Fruit fly (Drosophila melanogaster) whole organism, wandering third instar larva: Measurements from ENCODE around the gene moi.

Experiments used
- Abd-B ChIP-seq: fragments of >200 bp; optimal IDR thresholded peaks from 2 replicates; lab custom pipeline; 2017; ENCODE audit warnings: missing biosample characterization, missing genetic modification characterization
- CG32264 ChIP-seq: fragments of 200-800 bp; sonication (Bioruptor generic); optimal IDR thresholded peaks from 2 replicates; lab custom pipeline; 2016; ENCODE audit warnings: missing biosample characterization, missing genetic modification characterization
- CrebA ChIP-seq: fragments of 200-800 bp; sonication (Bioruptor generic); optimal IDR thresholded peaks from 2 replicates; lab custom pipeline; 2016; ENCODE audit warnings: missing biosample characterization, mild to moderate bottlenecking, missing genetic modification characterization, borderline replicate concordance
- Dif ChIP-seq: fragments of 200-275, 200-300 bp; sonication (Bioruptor generic); optimal IDR thresholded peaks from 2 replicates; lab custom pipeline; 2018; ENCODE audit warnings: missing biosample characterization, missing genetic modification characterization; ENCODE audit not compliant: partially characterized antibody
- GATAd ChIP-seq: sonication (Bioruptor generic); optimal IDR thresholded peaks from 2 replicates; lab custom pipeline; 2016; ENCODE audit warnings: missing biosample characterization, missing genetic modification characterization
- HLH106 ChIP-seq: fragments of 200-800 bp; optimal IDR thresholded peaks from 3 replicates; lab custom pipeline; 2019; ENCODE audit warnings: missing biosample characterization, mild to moderate bottlenecking, missing genetic modification characterization, moderate library complexity
- Hr78 ChIP-seq: fragments of >200 bp; optimal IDR thresholded peaks from 2 replicates; lab custom pipeline; 2017; ENCODE audit warnings: missing biosample characterization, missing genetic modification characterization
- Hr83 ChIP-seq: fragments of 200-300 bp; sonication (Bioruptor generic); optimal IDR thresholded peaks from 2 replicates; lab custom pipeline; 2016; ENCODE audit warnings: missing biosample characterization, mild to moderate bottlenecking, missing genetic modification characterization, moderate library complexity; ENCODE audit not compliant: poor library complexity, severe bottlenecking
- Jra ChIP-seq: sonication (Bioruptor generic); optimal IDR thresholded peaks from 2 replicates; lab custom pipeline; 2016; ENCODE audit warnings: missing biosample characterization, missing genetic modification characterization
- Mio ChIP-seq: sonication (Bioruptor generic); optimal IDR thresholded peaks from 2 replicates; lab custom pipeline; 2016; ENCODE audit warnings: missing biosample characterization, missing genetic modification characterization
- Myc ChIP-seq: fragments of >200 bp; optimal IDR thresholded peaks from 2 replicates; lab custom pipeline; 2017
- OdsH ChIP-seq: fragments of 200-800 bp; sonication (Bioruptor generic); optimal IDR thresholded peaks from 2 replicates; lab custom pipeline; 2016; ENCODE audit warnings: missing biosample characterization, mild to moderate bottlenecking, missing genetic modification characterization
- Rel ChIP-seq, 2 experiments: fragments of 200-800 bp; sonication (Bioruptor generic) in 1 of 2; optimal IDR thresholded peaks; 2 replicates in 1 of 2; 3 replicates in 1 of 2; lab custom pipeline; 2016 to 2019; ENCODE audit warnings: mild to moderate bottlenecking in 2 of 2, missing biosample characterization in 2 of 2, missing genetic modification characterization in 2 of 2, moderate library complexity in 1 of 2
- Sp1 ChIP-seq: fragments of 200-800 bp; sonication (Bioruptor generic); optimal IDR thresholded peaks from 3 replicates; lab custom pipeline; 2019; ENCODE audit warnings: missing biosample characterization, mild to moderate bottlenecking, missing genetic modification characterization, moderate library complexity
- br ChIP-seq: fragments of 200-800 bp; sonication (Bioruptor generic); optimal IDR thresholded peaks from 2 replicates; lab custom pipeline; 2016; ENCODE audit warnings: missing biosample characterization, missing genetic modification characterization
- brk ChIP-seq: fragments of 200-800 bp; sonication (Bioruptor generic); optimal IDR thresholded peaks from 2 replicates; lab custom pipeline; 2016; ENCODE audit warnings: missing biosample characterization, mild to moderate bottlenecking, missing genetic modification characterization
- dl ChIP-seq, 2 experiments: fragments of 175-275, 200-275 bp in 1 of 2; fragments of 200-275 bp in 1 of 2; sonication (Bioruptor generic); optimal IDR thresholded peaks; lab custom pipeline; 2018; ENCODE audit warnings: mild to moderate bottlenecking in 2 of 2, missing biosample characterization in 2 of 2, missing genetic modification characterization in 2 of 2, moderate library complexity in 2 of 2; ENCODE audit not compliant: partially characterized antibody in 2 of 2, insufficient read depth in 1 of 2
- dmrt93B ChIP-seq: fragments of 200-800 bp; sonication (Bioruptor generic); optimal IDR thresholded peaks from 2 replicates; lab custom pipeline; 2018; ENCODE audit warnings: missing biosample characterization, mild to moderate bottlenecking, missing genetic modification characterization
- dsf ChIP-seq: sonication (Bioruptor generic); optimal IDR thresholded peaks from 2 replicates; lab custom pipeline; 2016; ENCODE audit warnings: missing biosample characterization, missing genetic modification characterization, borderline replicate concordance
- ey ChIP-seq: fragments of 200-800 bp; sonication (Bioruptor generic); optimal IDR thresholded peaks from 2 replicates; lab custom pipeline; 2016; ENCODE audit warnings: missing biosample characterization, missing genetic modification characterization
- foxo ChIP-seq, 2 experiments: fragments of 200-800 bp; sonication (Bioruptor generic); optimal IDR thresholded peaks; 2 replicates in 1 of 2; 3 replicates in 1 of 2; lab custom pipeline; 2016 to 2017; ENCODE audit warnings: missing biosample characterization in 2 of 2, missing genetic modification characterization in 2 of 2
- fru ChIP-seq: fragments of 200-800 bp; sonication (Bioruptor generic); optimal IDR thresholded peaks from 3 replicates; lab custom pipeline; 2016; ENCODE audit warnings: missing biosample characterization, mild to moderate bottlenecking, missing genetic modification characterization
- h ChIP-seq: fragments of 200-800 bp; sonication (Bioruptor generic); optimal IDR thresholded peaks from 3 replicates; lab custom pipeline; 2016; ENCODE audit warnings: missing biosample characterization, mild to moderate bottlenecking, missing genetic modification characterization
- lola ChIP-seq: fragments of >200 bp; optimal IDR thresholded peaks from 2 replicates; lab custom pipeline; 2017; ENCODE audit warnings: missing biosample characterization, missing genetic modification characterization
- psq ChIP-seq: fragments of 200-800 bp; sonication (Bioruptor generic); optimal IDR thresholded peaks from 3 replicates; lab custom pipeline; 2017; ENCODE audit warnings: missing biosample characterization, mild to moderate bottlenecking, missing genetic modification characterization, moderate library complexity
- rgr ChIP-seq: fragments of 200-800 bp; sonication (Bioruptor generic); optimal IDR thresholded peaks from 3 replicates; lab custom pipeline; 2016; ENCODE audit warnings: missing biosample characterization, mild to moderate bottlenecking, missing genetic modification characterization
- sage ChIP-seq: fragments of 200-800 bp; sonication (Bioruptor generic); optimal IDR thresholded peaks from 2 replicates; lab custom pipeline; 2016; ENCODE audit warnings: missing biosample characterization, mild to moderate bottlenecking, missing genetic modification characterization
- sv ChIP-seq: fragments of 200-800 bp; sonication (Bioruptor generic); optimal IDR thresholded peaks from 3 replicates; lab custom pipeline; 2016; ENCODE audit warnings: missing biosample characterization, missing genetic modification characterization
- tai ChIP-seq: sonication (Bioruptor generic); optimal IDR thresholded peaks from 2 replicates; lab custom pipeline; 2016; ENCODE audit warnings: missing biosample characterization, missing genetic modification characterization
- usp ChIP-seq: fragments of >200 bp; optimal IDR thresholded peaks from 2 replicates; lab custom pipeline; 2017; ENCODE audit warnings: missing biosample characterization, missing genetic modification characterization
- woc ChIP-seq: sonication (Bioruptor generic); optimal IDR thresholded peaks from 2 replicates; lab custom pipeline; 2016; ENCODE audit warnings: missing biosample characterization, mild to moderate bottlenecking, missing genetic modification characterization

moi gene

dm6 chr3R:18275113-18275782 is 19.9 kb downstream of the moi start:
- TF ChIP-seq Hr78 = no peak
- peak; percentile 19 for TF ChIP-seq HLH106
- no peak for TF ChIP-seq Mio (GFP tag; lab: Kevin White, UChicago)
- no peak for TF ChIP-seq woc (GFP tag; lab: Kevin White, UChicago)
- no peak for TF ChIP-seq fru (GFP tag; lab: Kevin White, UChicago)
- no peak for TF ChIP-seq ey
- no peak for TF ChIP-seq GATAd
- peak; percentile 38 for TF ChIP-seq psq (GFP tag; lab: Kevin White, UChicago)
- TF ChIP-seq sage (GFP tag; lab: Kevin White, UChicago) = peak; percentile 30
- TF ChIP-seq tai (GFP tag; lab: Kevin White, UChicago) = no peak
- TF ChIP-seq dmrt93B (GFP tag; lab: Kevin White, UChicago) = no peak
- peak in 1 of 2 experiments; percentile 42 for TF ChIP-seq foxo (GFP tag; optimal IDR thresholded peaks at IDR 0.05; lab: Kevin White, UChicago)
- TF ChIP-seq Rel (GFP tag; optimal IDR thresholded peaks at IDR 0.05; lab: Kevin White, UChicago) = peak; percentile 35
- peak; percentile 96 for TF ChIP-seq Rel (tag; optimal IDR thresholded peaks at IDR 0.05; lab: Kevin White, UChicago)
- TF ChIP-seq CG32264 (GFP tag; lab: Kevin White, UChicago) = no peak
- peak; percentile 92 for TF ChIP-seq Dif (GFP tag; lab: Kevin White, UChicago)
- TF ChIP-seq dl (GFP tag; optimal IDR thresholded peaks at IDR 0.05; lab: Kevin White, UChicago; ENCODE audit: insufficient read depth in 1 of 2, partially characterized antibody in 2 of 2) = peak; percentile 79 to 92
- no peak for TF ChIP-seq CrebA (GFP tag; lab: Kevin White, UChicago)
- TF ChIP-seq rgr (GFP tag; lab: Kevin White, UChicago) = peak; percentile 10
- TF ChIP-seq, all 38 proteins: peak for 8

- TF ChIP-seq Rel (GFP tag; optimal IDR thresholded peaks at IDR 0.05; lab: Kevin White, UChicago) (no peak), Rel (tag; optimal IDR thresholded peaks at IDR 0.05; lab: Kevin White, UChicago) (no peak), Dif (GFP tag; lab: Kevin White, UChicago) (no peak), dl (GFP tag; optimal IDR thresholded peaks at IDR 0.05; lab: Kevin White, UChicago; ENCODE audit: insufficient read depth in 1 of 2, partially characterized antibody in 2 of 2) (no peak), lola (GFP tag; lab: Kevin White, UChicago) (no peak), Jra (GFP tag; lab: Kevin White, UChicago) (no peak), Myc (lab: Kevin White, UChicago) (no peak), ey (no peak), Hr83 (GFP tag; lab: Kevin White, UChicago) (no peak), sv (GFP tag; lab: Kevin White, UChicago) (no peak)
These were observed 21.4 kb downstream of the moi start for dm6 chr3R:18276688-18277087.

dm6 chr3R:18277406-18277805 is 22.1 kb downstream of the moi start:
- TF ChIP-seq OdsH (GFP tag; lab: Kevin White, UChicago) = no peak
- TF ChIP-seq Abd-B = no peak
- TF ChIP-seq woc (GFP tag; lab: Kevin White, UChicago) = no peak
- no peak for TF ChIP-seq Sp1 (GFP tag; lab: Kevin White, UChicago)
- no peak for TF ChIP-seq lola (GFP tag; lab: Kevin White, UChicago)
- TF ChIP-seq usp (GFP tag; lab: Kevin White, UChicago) = no peak
- TF ChIP-seq Dif (GFP tag; lab: Kevin White, UChicago) = no peak
- no peak for TF ChIP-seq CrebA (GFP tag; lab: Kevin White, UChicago)
- no peak for TF ChIP-seq psq (GFP tag; lab: Kevin White, UChicago)
- TF ChIP-seq h (GFP tag; lab: Kevin White, UChicago) = peak; percentile 79
- TF ChIP-seq Rel (GFP tag; optimal IDR thresholded peaks at IDR 0.05; lab: Kevin White, UChicago) = no peak
- peak; percentile 61 for TF ChIP-seq Rel (tag; optimal IDR thresholded peaks at IDR 0.05; lab: Kevin White, UChicago)
- TF ChIP-seq, all 38 proteins: peak for 2

- TF ChIP-seq Hr83 (GFP tag; lab: Kevin White, UChicago) = peak; percentile 5
- peak; percentile 32 for TF ChIP-seq OdsH (GFP tag; lab: Kevin White, UChicago)
- TF ChIP-seq brk = no peak
- TF ChIP-seq dsf (GFP tag; lab: Kevin White, UChicago) = no peak
- TF ChIP-seq sage (GFP tag; lab: Kevin White, UChicago) = no peak
- peak; percentile 66 for TF ChIP-seq h (GFP tag; lab: Kevin White, UChicago)
- TF ChIP-seq ey = peak; percentile 25
- TF ChIP-seq Dif (GFP tag; lab: Kevin White, UChicago) = peak; percentile 53
- no peak for TF ChIP-seq Rel (GFP tag; optimal IDR thresholded peaks at IDR 0.05; lab: Kevin White, UChicago)
- peak; percentile 83 for TF ChIP-seq Rel (tag; optimal IDR thresholded peaks at IDR 0.05; lab: Kevin White, UChicago)
- TF ChIP-seq foxo (GFP tag; optimal IDR thresholded peaks at IDR 0.05; lab: Kevin White, UChicago) = peak in 1 of 2 experiments; percentile 13
- no peak for TF ChIP-seq fru (GFP tag; lab: Kevin White, UChicago)
- peak; percentile 44 for TF ChIP-seq br (GFP tag; lab: Kevin White, UChicago)
- TF ChIP-seq rgr (GFP tag; lab: Kevin White, UChicago) = peak; percentile 34
These were observed 24.2 kb downstream of the moi start, which contains the start of gene CG7142 for dm6 chr3R:18279494-18279893. Gene CG7142, minus strand, starts transcription at chr3R:18279522.
